Worm (Caenorhabditis elegans) whole organism, late embryonic: ENCODE results near the gene T04C12.11.

Experiments
- C08G9.2 ChIP-seq: sonication (generic microtip); optimal IDR thresholded peaks from 2 replicates; lab custom pipeline; 2016; ENCODE audit warnings: mild to moderate bottlenecking, missing genetic modification characterization, moderate library complexity, missing compliant biosample characterization
- C38D4.7 ChIP-seq: fragments of 200-800 bp; sonication (Bioruptor generic); optimal IDR thresholded peaks from 2 replicates; lab custom pipeline; 2018; ENCODE audit warnings: mild to moderate bottlenecking, missing genetic modification characterization, moderate library complexity, missing compliant biosample characterization
- F13H6.1 ChIP-seq: sonication (generic microtip); optimal IDR thresholded peaks from 2 replicates; lab custom pipeline; 2016; ENCODE audit warnings: missing genetic modification characterization, missing compliant biosample characterization
- K09A11.1 ChIP-seq: sonication (generic microtip); optimal IDR thresholded peaks from 2 replicates; lab custom pipeline; 2017; ENCODE audit warnings: antibody characterized with exemption, mild to moderate bottlenecking, missing genetic modification characterization, missing compliant biosample characterization; ENCODE audit not compliant: insufficient read depth
- T23F11.4 ChIP-seq: fragments of 200-800 bp; sonication (Bioruptor generic); optimal IDR thresholded peaks from 2 replicates; lab custom pipeline; 2018; ENCODE audit warnings: mild to moderate bottlenecking, missing genetic modification characterization, missing compliant biosample characterization
- ahr-1 ChIP-seq: sonication (generic microtip); optimal IDR thresholded peaks from 2 replicates; lab custom pipeline; 2016; ENCODE audit warnings: missing genetic modification characterization, missing compliant biosample characterization
- ceh-14 ChIP-seq: sonication (generic microtip); optimal IDR thresholded peaks from 2 replicates; lab custom pipeline; 2016; ENCODE audit warnings: missing genotype, missing genetic modification characterization, missing compliant biosample characterization
- ceh-18 ChIP-seq: sonication (generic microtip); optimal IDR thresholded peaks from 2 replicates; lab custom pipeline; 2016; ENCODE audit warnings: missing genetic modification characterization, missing compliant biosample characterization
- ceh-2 ChIP-seq: sonication (generic microtip); optimal IDR thresholded peaks from 2 replicates; lab custom pipeline; 2016; ENCODE audit warnings: missing genotype, missing genetic modification characterization, missing compliant biosample characterization
- ceh-24 ChIP-seq: sonication (generic microtip); optimal IDR thresholded peaks from 2 replicates; lab custom pipeline; 2016; ENCODE audit warnings: mild to moderate bottlenecking, missing genetic modification characterization, missing compliant biosample characterization
- ceh-30 ChIP-seq: fragments of 150-350 bp; optimal IDR thresholded peaks from 2 replicates; lab custom pipeline; 2014; ENCODE audit warnings: missing biosample characterization, missing genetic modification characterization
- ceh-31 ChIP-seq: sonication (generic microtip); optimal IDR thresholded peaks from 2 replicates; lab custom pipeline; 2016; ENCODE audit warnings: missing genetic modification characterization, missing compliant biosample characterization
- ceh-6 ChIP-seq: fragments of 200-800 bp; sonication (Bioruptor generic); optimal IDR thresholded peaks from 2 replicates; lab custom pipeline; 2018; ENCODE audit warnings: mild to moderate bottlenecking, missing genetic modification characterization, missing compliant biosample characterization
- elt-2 ChIP-seq: sonication (generic microtip); optimal IDR thresholded peaks from 2 replicates; lab custom pipeline; 2016; ENCODE audit warnings: missing genetic modification reagents, missing genetic modification characterization, missing compliant biosample characterization
- elt-4 ChIP-seq: sonication (generic microtip); optimal IDR thresholded peaks from 2 replicates; lab custom pipeline; 2016; ENCODE audit warnings: missing genetic modification characterization, missing compliant biosample characterization
- fkh-10 ChIP-seq: fragments of 150-350 bp; optimal IDR thresholded peaks from 2 replicates; lab custom pipeline; 2014; ENCODE audit warnings: missing biosample characterization, missing genetic modification reagents, missing genetic modification characterization
- fkh-6 ChIP-seq: sonication (generic microtip); optimal IDR thresholded peaks from 2 replicates; lab custom pipeline; 2016; ENCODE audit warnings: missing genetic modification characterization, missing compliant biosample characterization
- hlh-15 ChIP-seq: sonication (generic microtip); optimal IDR thresholded peaks from 2 replicates; lab custom pipeline; 2016; ENCODE audit warnings: missing genetic modification characterization, missing compliant biosample characterization
- lim-6 ChIP-seq: sonication (generic microtip); optimal IDR thresholded peaks from 2 replicates; lab custom pipeline; 2016; ENCODE audit warnings: missing genetic modification characterization, missing compliant biosample characterization
- lin-11 ChIP-seq: fragments of 200-800 bp; sonication (Bioruptor generic); optimal IDR thresholded peaks from 2 replicates; lab custom pipeline; 2018; ENCODE audit warnings: mild to moderate bottlenecking, missing genetic modification characterization, missing compliant biosample characterization
- nfya-1 ChIP-seq: sonication (generic microtip); optimal IDR thresholded peaks from 2 replicates; lab custom pipeline; 2017; ENCODE audit warnings: missing genetic modification characterization, mild to moderate bottlenecking, missing compliant biosample characterization, antibody characterized with exemption, moderate library complexity
- nhr-11 ChIP-seq: fragments of 150-350 bp; optimal IDR thresholded peaks from 2 replicates; lab custom pipeline; 2014; ENCODE audit warnings: missing biosample characterization, missing genetic modification characterization
- nhr-232 ChIP-seq: sonication (generic microtip); optimal IDR thresholded peaks from 2 replicates; lab custom pipeline; 2016; ENCODE audit warnings: missing genetic modification characterization, missing compliant biosample characterization
- pha-2 ChIP-seq: sonication (generic microtip); optimal IDR thresholded peaks from 2 replicates; lab custom pipeline; 2017; ENCODE audit warnings: mild to moderate bottlenecking, missing genetic modification characterization, missing compliant biosample characterization
- pha-4 ChIP-seq: fragments of 150-350 bp; optimal IDR thresholded peaks from 2 replicates; lab custom pipeline; 2018; ENCODE audit warnings: missing biosample characterization, missing genetic modification reagents, missing genetic modification characterization
- pros-1 ChIP-seq: fragments of 150-350 bp; optimal IDR thresholded peaks from 2 replicates; lab custom pipeline; 2014; ENCODE audit warnings: missing biosample characterization, missing genetic modification reagents, missing genetic modification characterization
- sdc-2 ChIP-seq: sonication (generic microtip); optimal IDR thresholded peaks from 2 replicates; lab custom pipeline; 2016; ENCODE audit warnings: missing genotype, missing genetic modification characterization, missing compliant biosample characterization
- ttx-3 ChIP-seq: sonication (generic microtip); optimal IDR thresholded peaks from 2 replicates; lab custom pipeline; 2016; ENCODE audit warnings: missing genetic modification reagents, missing genetic modification characterization, missing compliant biosample characterization
- unc-3 ChIP-seq, 2 experiments: fragments of 200-800 bp in 1 of 2; sonication (Bioruptor generic) in 1 of 2; sonication (generic microtip) in 1 of 2; conservative IDR thresholded peaks in 1 of 2; optimal IDR thresholded peaks in 1 of 2; 2 replicates each; pipeline versions ENCODE4 v1.3.6 to Lab custom; 2016 to 2022; ENCODE audit warnings: missing compliant biosample characterization in 2 of 2, missing genetic modification characterization in 2 of 2, missing genetic modification reagents in 1 of 2
- unc-55 ChIP-seq: sonication (generic microtip); optimal IDR thresholded peaks from 2 replicates; lab custom pipeline; 2017; ENCODE audit warnings: missing biosample characterization, missing genetic modification reagents, missing genetic modification characterization
- unc-86 ChIP-seq: sonication (generic microtip); optimal IDR thresholded peaks from 2 replicates; lab custom pipeline; 2016; ENCODE audit warnings: missing genetic modification characterization, missing compliant biosample characterization
- ztf-16 ChIP-seq: sonication (generic microtip); optimal IDR thresholded peaks from 2 replicates; lab custom pipeline; 2017; ENCODE audit warnings: missing genetic modification characterization, missing compliant biosample characterization

T04C12.11 gene

ce11 chrV:11022817-11023216 is 37.3 kb downstream of the T04C12.11 start, which contains the start of the genes C13G3.12 and hot-6:
Gene C13G3.12, minus strand, starts transcription at chrV:11022917.
Gene hot-6, minus strand, starts transcription at chrV:11022937.
- no peak for TF ChIP-seq ceh-2
- TF ChIP-seq, all 69 proteins: peak for 0

- TF ChIP-seq ceh-24 (tag; lab: Kevin White, UChicago) (no peak), ceh-2 (no peak), elt-2 (no peak), ahr-1 (tag; lab: Kevin White, UChicago) (no peak), ttx-3 (no peak), C38D4.7 (no peak), nhr-11 (tag; lab: Kevin White, UChicago) (no peak), pha-4 (tag; lab: Kevin White, UChicago) (no peak)
Observed at ce11 chrV:11016846-11017553, 43.1 kb downstream of the T04C12.11 start.

- no peak for TF ChIP-seq elt-4 (tag; lab: Kevin White, UChicago)
- TF ChIP-seq ceh-31 (tag; lab: Kevin White, UChicago) = no peak
- no peak for TF ChIP-seq unc-3 (GFP tag; conservative IDR thresholded peaks at IDR 0.05; lab: Robert Waterston, UW)
- TF ChIP-seq unc-3 (tag; optimal IDR thresholded peaks at IDR 0.05; lab: Kevin White, UChicago) = no peak
- no peak for TF ChIP-seq T23F11.4
- no peak for TF ChIP-seq sdc-2 (tag; lab: Kevin White, UChicago)
- no peak for TF ChIP-seq ceh-6 (GFP tag; lab: Kevin White, UChicago)
- no peak for TF ChIP-seq ceh-24 (tag; lab: Kevin White, UChicago)
- no peak for TF ChIP-seq ttx-3
- no peak for TF ChIP-seq unc-86 (tag; lab: Kevin White, UChicago)
- TF ChIP-seq C08G9.2 = no peak
- no peak for TF ChIP-seq lin-11 (tag; lab: Kevin White, UChicago)
- TF ChIP-seq, all 69 proteins: peak for 0
Observed at ce11 chrV:11014758-11015157, 45.3 kb downstream of the T04C12.11 start.

ce11 chrV:11013179-11013578 is 46.9 kb downstream of the T04C12.11 start:
- no peak for TF ChIP-seq sdc-2 (tag; lab: Kevin White, UChicago)
- TF ChIP-seq hlh-15 (tag; lab: Kevin White, UChicago) = no peak
- no peak for TF ChIP-seq unc-86 (tag; lab: Kevin White, UChicago)
- no peak for TF ChIP-seq fkh-10 (GFP tag; lab: Kevin White, UChicago)
- TF ChIP-seq unc-55 (GFP tag; lab: Kevin White, UChicago) = no peak
- TF ChIP-seq ceh-18 = no peak
- TF ChIP-seq pros-1 (tag; lab: Kevin White, UChicago) = no peak
- TF ChIP-seq elt-4 (tag; lab: Kevin White, UChicago) = no peak
- no peak for TF ChIP-seq ahr-1 (tag; lab: Kevin White, UChicago)
- TF ChIP-seq ceh-2 = no peak
- no peak for TF ChIP-seq K09A11.1 (tag; lab: Kevin White, UChicago)

- TF ChIP-seq lim-6 (tag; lab: Kevin White, UChicago) (no peak), unc-86 (tag; lab: Kevin White, UChicago) (no peak)
Observed at ce11 chrV:11012419-11012818, 47.7 kb downstream of the T04C12.11 start, which contains the start of gene C13G3.1. Gene C13G3.1, minus strand, starts transcription at chrV:11012465.

ce11 chrV:11011807-11012206 is 48.3 kb downstream of the T04C12.11 start:
- TF ChIP-seq nhr-232 (tag; lab: Kevin White, UChicago) (no peak), ceh-30 (tag; lab: Kevin White, UChicago) (no peak), ceh-14 (tag; lab: Kevin White, UChicago) (no peak), nfya-1 (tag; lab: Kevin White, UChicago) (no peak), ztf-16 (no peak), unc-55 (GFP tag; lab: Kevin White, UChicago) (no peak), K09A11.1 (tag; lab: Kevin White, UChicago) (no peak), F13H6.1 (tag; lab: Kevin White, UChicago) (no peak), lim-6 (tag; lab: Kevin White, UChicago) (no peak), pros-1 (tag; lab: Kevin White, UChicago) (no peak), fkh-6 (tag; lab: Kevin White, UChicago) (no peak), elt-2 (no peak), pha-2 (tag; lab: Kevin White, UChicago) (no peak), ceh-31 (tag; lab: Kevin White, UChicago) (no peak)
